Fruit fly (Drosophila melanogaster) whole organism, wandering third instar larva: Measurements from ENCODE around the gene Sec63.

Experiments
- CG32264 ChIP-seq: fragments of 200-800 bp; sonication (Bioruptor generic); optimal IDR thresholded peaks from 2 replicates; lab custom pipeline; 2016; ENCODE audit warnings: missing biosample characterization, missing genetic modification characterization
- Myc ChIP-seq: fragments of >200 bp; optimal IDR thresholded peaks from 2 replicates; lab custom pipeline; 2017
- ey ChIP-seq: fragments of 200-800 bp; sonication (Bioruptor generic); optimal IDR thresholded peaks from 2 replicates; lab custom pipeline; 2016; ENCODE audit warnings: missing biosample characterization, missing genetic modification characterization
- h ChIP-seq: fragments of 200-800 bp; sonication (Bioruptor generic); optimal IDR thresholded peaks from 3 replicates; lab custom pipeline; 2016; ENCODE audit warnings: missing biosample characterization, mild to moderate bottlenecking, missing genetic modification characterization
- psq ChIP-seq: fragments of 200-800 bp; sonication (Bioruptor generic); optimal IDR thresholded peaks from 3 replicates; lab custom pipeline; 2017; ENCODE audit warnings: missing biosample characterization, mild to moderate bottlenecking, missing genetic modification characterization, moderate library complexity
- rgr ChIP-seq: fragments of 200-800 bp; sonication (Bioruptor generic); optimal IDR thresholded peaks from 3 replicates; lab custom pipeline; 2016; ENCODE audit warnings: missing biosample characterization, mild to moderate bottlenecking, missing genetic modification characterization
- sage ChIP-seq: fragments of 200-800 bp; sonication (Bioruptor generic); optimal IDR thresholded peaks from 2 replicates; lab custom pipeline; 2016; ENCODE audit warnings: missing biosample characterization, mild to moderate bottlenecking, missing genetic modification characterization
- usp ChIP-seq: fragments of >200 bp; optimal IDR thresholded peaks from 2 replicates; lab custom pipeline; 2017; ENCODE audit warnings: missing biosample characterization, missing genetic modification characterization

DNA sequence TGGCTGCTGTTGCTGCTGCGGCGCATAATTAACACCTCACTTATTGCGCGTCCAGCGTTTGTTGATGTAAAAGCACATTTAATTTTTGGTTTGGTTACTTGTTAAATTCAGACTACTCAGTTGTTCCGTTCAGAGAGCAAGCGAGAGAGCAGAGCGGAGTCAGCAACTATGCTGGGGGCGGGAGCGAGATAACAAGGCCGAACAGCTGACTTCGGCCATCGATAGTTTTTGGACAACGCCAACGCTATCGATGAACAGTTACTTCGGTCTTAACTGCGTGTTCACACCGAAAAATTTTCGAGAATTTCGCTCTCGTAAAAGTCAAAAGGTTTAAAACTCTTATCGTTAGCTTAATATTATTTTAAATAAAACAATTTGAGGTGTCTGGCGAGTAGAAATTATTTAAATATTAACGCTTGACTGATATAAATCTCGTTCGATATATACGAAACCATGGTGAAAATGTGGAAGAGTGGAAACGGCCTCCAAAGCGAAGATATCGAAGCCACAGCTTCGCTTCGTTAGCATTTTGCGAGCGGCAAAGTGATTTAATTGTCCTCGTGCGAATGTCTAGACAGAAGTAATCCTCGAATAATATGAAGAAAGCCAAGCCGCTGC is 21.1 kb downstream of the Sec63 start, which contains the start of the genes SMSr and smid:
- TF ChIP-seq h (GFP tag; lab: Kevin White, UChicago) (peak; percentile 66), sage (no peak), rgr (GFP tag; lab: Kevin White, UChicago) (peak; percentile 74), CG32264 (GFP tag; lab: Kevin White, UChicago) (no peak), ey (GFP tag; lab: Kevin White, UChicago) (peak; percentile 62), usp (no peak), psq (GFP tag; lab: Kevin White, UChicago) (peak; percentile 32), Myc (lab: Kevin White, UChicago) (peak; percentile 21)
